Worm (Caenorhabditis elegans) whole organism, L3 larva: ENCODE data around the gene hlh-33.

ENCODE experiments used
- egl-27 ChIP-seq: sonication (generic microtip); optimal IDR thresholded peaks from 4 replicates; lab custom pipeline; 2017; ENCODE audit warnings: missing biosample characterization, missing genetic modification reagents, missing genetic modification characterization
- lin-39 ChIP-seq: fragments of 150-350 bp; optimal IDR thresholded peaks from 2 replicates; lab custom pipeline; 2018; ENCODE audit warnings: missing biosample characterization, missing genetic modification reagents, missing genetic modification characterization
- nhr-28 ChIP-seq: fragments of 150-350 bp; optimal IDR thresholded peaks from 2 replicates; lab custom pipeline; 2014; ENCODE audit warnings: missing biosample characterization, missing genetic modification characterization

ce11 chrIII:1876267-1876865 is 21.2 kb downstream of the hlh-33 start:
- no peak for TF ChIP-seq lin-39
- TF ChIP-seq egl-27 (tag; lab: Kevin White, UChicago) = no peak
- TF ChIP-seq nhr-28 (tag; lab: Kevin White, UChicago) = no peak
